Worm (Caenorhabditis elegans): ENCODE results near the gene ehs-1.

DNA sequence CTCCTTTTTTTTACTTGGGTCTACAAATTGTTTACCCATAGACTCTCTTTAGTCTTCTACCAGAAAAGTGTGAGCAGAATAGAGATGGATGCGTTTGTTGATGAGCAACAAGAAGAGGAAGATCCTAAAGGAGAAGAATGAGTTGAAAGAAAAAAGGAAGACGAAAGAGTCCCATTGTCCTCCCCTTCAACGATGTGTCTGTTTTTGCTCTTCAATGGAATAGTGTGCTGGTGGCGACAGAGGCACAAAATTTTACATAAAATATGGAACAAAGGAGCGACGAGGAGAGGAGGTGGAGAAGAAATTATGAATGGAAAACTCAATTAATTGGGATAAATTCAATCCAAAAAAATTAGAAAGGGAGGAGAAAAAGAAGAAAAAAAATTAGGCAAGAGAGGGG, 40.1 kb downstream of the ehs-1 start:
- TF ChIP-seq dao-5 (tag; optimal IDR thresholded peaks at IDR 0.05) (no peak), W03F9.2 (tag; optimal IDR thresholded peaks at IDR 0.05) (no peak), him-1 (tag; optimal IDR thresholded peaks at IDR 0.05) (no peak)

Measured in whole organism, L4/young adult.